Comparison of ENCODE assay signal across 1 fruit fly cellular context in the genomic region with DNA sequence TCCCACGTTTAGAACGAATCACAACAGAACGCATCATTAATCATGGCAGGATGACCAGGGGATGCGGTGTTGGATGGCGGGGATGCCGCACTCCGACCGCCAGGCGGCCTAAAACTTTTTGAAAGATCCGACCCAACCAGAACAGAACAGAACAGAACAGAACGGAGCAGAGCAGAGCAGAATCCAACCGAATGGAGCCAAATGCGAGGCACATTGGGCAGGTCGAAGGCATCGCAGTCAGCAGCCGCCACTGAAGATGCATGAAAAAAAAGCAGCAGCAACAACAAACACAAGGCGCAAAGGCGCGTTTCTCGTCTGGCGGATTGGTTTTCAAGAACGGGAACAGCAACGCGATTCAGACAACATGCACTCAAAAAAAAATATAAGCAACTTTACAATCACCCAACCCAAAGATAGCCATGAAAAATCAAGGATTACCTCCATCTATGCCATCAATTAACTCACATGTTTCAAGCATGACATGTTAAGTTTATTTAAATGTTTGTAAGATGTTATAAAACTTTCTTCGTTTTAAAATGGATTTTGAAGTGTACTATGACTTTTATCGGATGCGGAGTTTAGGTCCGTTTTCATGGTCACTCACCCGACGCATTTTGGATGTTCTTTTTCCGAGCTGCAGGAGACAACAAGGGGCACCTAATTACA.
TF ChIP-seq lines count a peak whose summit lies in the region.

No protein-coding gene starts in this region.

TF ChIP-seq in whole organism, embryonic, 481 proteins besides CTCF, POLR2A, EP300 and RAD21 (continued from another document and continues in another):
- TF ChIP-seq CG10147 (GFP tag; optimal IDR thresholded peaks at IDR 0.05; lab: Kevin White, UChicago) (no peak), maf-S (GFP tag; optimal IDR thresholded peaks at IDR 0.05; lab: Kevin White, UChicago) (peak; percentile 17), CG18262 (tag; optimal IDR thresholded peaks at IDR 0.05; lab: Kevin White, UChicago) (peak; percentile 89), disco-r (GFP tag; optimal IDR thresholded peaks at IDR 0.05; lab: Kevin White, UChicago) (peak; percentile 17), Ets97D (GFP tag; optimal IDR thresholded peaks at IDR 0.05; lab: Kevin White, UChicago) (peak; percentile 27), CG10274 (GFP tag; optimal IDR thresholded peaks at IDR 0.05; lab: Kevin White, UChicago) (no peak), gfzf (GFP tag; optimal IDR thresholded peaks at IDR 0.05; lab: Kevin White, UChicago) (no peak), Sox100B (GFP tag; optimal IDR thresholded peaks at IDR 0.05; lab: Kevin White, UChicago) (peak; percentile 49), Ets65A (GFP tag; lab: Kevin White, UChicago) (peak; percentile 79), CG8359 (GFP tag; optimal IDR thresholded peaks at IDR 0.05; lab: Kevin White, UChicago; ENCODE audit: borderline replicate concordance) (peak; percentile 63), CG10462 (GFP tag; optimal IDR thresholded peaks at IDR 0.05; lab: Kevin White, UChicago) (peak; percentile 51), hth (optimal IDR thresholded peaks at IDR 0.05; lab: Kevin White, UChicago) (no peak), odd (GFP tag; optimal IDR thresholded peaks at IDR 0.05; lab: Kevin White, UChicago) (peak; percentile 33), hbn (GFP tag; IDR thresholded peaks at IDR 0.05; lab: Robert Waterston, UW; ENCODE audit: partially characterized antibody) (no peak), Doc3 (GFP tag; IDR thresholded peaks at IDR 0.05; lab: Robert Waterston, UW; ENCODE audit: partially characterized antibody) (no peak), Gug (GFP tag; IDR thresholded peaks at IDR 0.05; lab: Robert Waterston, UW) (peak; percentile 46; the same call in 1 of the 4 replicates), zfh1 (GFP tag; IDR thresholded peaks at IDR 0.05; lab: Robert Waterston, UW) (peak; percentile 86), MESR4 (GFP tag; optimal IDR thresholded peaks at IDR 0.05; lab: Kevin White, UChicago) (no peak), NK7.1 (GFP tag; optimal IDR thresholded peaks at IDR 0.05; lab: Kevin White, UChicago) (no peak), CG15696 (tag; optimal IDR thresholded peaks at IDR 0.05; lab: Kevin White, UChicago) (peak; percentile 86), gcm (GFP tag; optimal IDR thresholded peaks at IDR 0.05; lab: Kevin White, UChicago) (peak; percentile 52), sens (GFP tag; lab: Kevin White, UChicago) (peak; percentile 98), sima (GFP tag; optimal IDR thresholded peaks at IDR 0.05; lab: Kevin White, UChicago) (no peak), Camta (GFP tag; optimal IDR thresholded peaks at IDR 0.05; lab: Kevin White, UChicago) (peak; percentile 60), Dbx (GFP tag; IDR thresholded peaks at IDR 0.05; lab: Robert Waterston, UW) (no peak), CG14860 (GFP tag; IDR thresholded peaks at IDR 0.05; lab: Robert Waterston, UW; ENCODE audit: partially characterized antibody) (no peak), CG17361 (GFP tag; IDR thresholded peaks at IDR 0.05; lab: Robert Waterston, UW) (peak; percentile 79), BtbVII (GFP tag; optimal IDR thresholded peaks at IDR 0.05; lab: Kevin White, UChicago) (peak; percentile 4), CG12071 (GFP tag; optimal IDR thresholded peaks at IDR 0.05; lab: Kevin White, UChicago) (no peak), Ravus (GFP tag; IDR thresholded peaks at IDR 0.05; lab: Robert Waterston, UW) (no peak), CG30431 (GFP tag; optimal IDR thresholded peaks at IDR 0.05; lab: Kevin White, UChicago) (peak; percentile 63), CG9609 (GFP tag; optimal IDR thresholded peaks at IDR 0.05; lab: Kevin White, UChicago) (peak; percentile 49), CoRest (tag; optimal IDR thresholded peaks at IDR 0.05; lab: Kevin White, UChicago) (peak; percentile 56), CG6854 (GFP tag; optimal IDR thresholded peaks at IDR 0.05; lab: Kevin White, UChicago) (no peak), Antp (GFP tag; optimal IDR thresholded peaks at IDR 0.05; lab: Kevin White, UChicago) (no peak), CG11093 (GFP tag; IDR thresholded peaks at IDR 0.05; lab: Robert Waterston, UW) (no peak), ken (GFP tag; IDR thresholded peaks at IDR 0.05; lab: Robert Waterston, UW) (peak; percentile 50; the same call in 1 of the 3 replicates), CG6254 (GFP tag; optimal IDR thresholded peaks at IDR 0.05; lab: Kevin White, UChicago) (peak; percentile 75), CG4707 (GFP tag; optimal IDR thresholded peaks at IDR 0.05; lab: Kevin White, UChicago) (peak; percentile 25), CG7745 (tag; optimal IDR thresholded peaks at IDR 0.05; lab: Kevin White, UChicago) (no peak), ranshi (GFP tag; IDR thresholded peaks at IDR 0.05; lab: Robert Waterston, UW) (0 out of 2 replicates have a peak, but pooled peaks have one; percentile 28), CG9215 (GFP tag; IDR thresholded peaks at IDR 0.05; lab: Robert Waterston, UW) (no peak), Mrtf (GFP tag; IDR thresholded peaks at IDR 0.05; lab: Robert Waterston, UW) (no peak), CG17912 (GFP tag; optimal IDR thresholded peaks at IDR 0.05; lab: Kevin White, UChicago) (no peak), CG18476 (GFP tag; optimal IDR thresholded peaks at IDR 0.05; lab: Kevin White, UChicago) (peak; percentile 50), ara (GFP tag; IDR thresholded peaks at IDR 0.05; lab: Robert Waterston, UW) (peak; percentile 82), Dip3 (GFP tag; optimal IDR thresholded peaks at IDR 0.05; lab: Kevin White, UChicago) (peak; percentile 7), lilli (GFP tag; optimal IDR thresholded peaks at IDR 0.05; lab: Kevin White, UChicago) (peak; percentile 54), CG7271 (tag; optimal IDR thresholded peaks at IDR 0.05; lab: Kevin White, UChicago) (peak; percentile 46), CG5953 (GFP tag; IDR thresholded peaks at IDR 0.05; lab: Robert Waterston, UW) (0 out of 2 replicates have a peak, but pooled peaks have one; percentile 15), lola (GFP tag; optimal IDR thresholded peaks at IDR 0.05; lab: Kevin White, UChicago) (peak in 1 of 3 experiments; percentile 93), gem (tag; optimal IDR thresholded peaks at IDR 0.05; lab: Kevin White, UChicago) (peak; percentile 85), ftz-f1 (GFP tag; optimal IDR thresholded peaks at IDR 0.05; lab: Kevin White, UChicago) (no peak), eve (GFP tag; optimal IDR thresholded peaks at IDR 0.05; lab: Kevin White, UChicago) (peak in 1 of 2 experiments; percentile 58), CG11504 (tag; optimal IDR thresholded peaks at IDR 0.05; lab: Kevin White, UChicago) (peak; percentile 59), CG12659 (GFP tag; optimal IDR thresholded peaks at IDR 0.05; lab: Kevin White, UChicago) (peak; percentile 4), Fer2 (tag; optimal IDR thresholded peaks at IDR 0.05; lab: Kevin White, UChicago) (no peak), mld (GFP tag; IDR thresholded peaks at IDR 0.05; lab: Robert Waterston, UW; ENCODE audit: partially characterized antibody) (no peak), CG16863 (GFP tag; optimal IDR thresholded peaks at IDR 0.05; lab: Kevin White, UChicago) (peak; percentile 63), gt (GFP tag; IDR thresholded peaks at IDR 0.05; lab: Robert Waterston, UW) (no peak), Fer1 (GFP tag; optimal IDR thresholded peaks at IDR 0.05; lab: Kevin White, UChicago) (no peak), otp (GFP tag; IDR thresholded peaks at IDR 0.05; lab: Robert Waterston, UW) (peak; percentile 80; the same call in 2 of the 3 replicates), Poxn (GFP tag; IDR thresholded peaks at IDR 0.05; lab: Robert Waterston, UW) (no peak), CG17829 (tag; optimal IDR thresholded peaks at IDR 0.05; lab: Kevin White, UChicago) (peak; percentile 89), vfl (GFP tag; optimal IDR thresholded peaks at IDR 0.05; lab: Kevin White, UChicago) (peak; percentile 22), Meics (GFP tag; optimal IDR thresholded peaks at IDR 0.05; lab: Kevin White, UChicago) (peak; percentile 4), schlank (tag; optimal IDR thresholded peaks at IDR 0.05; lab: Kevin White, UChicago) (no peak), CG9437 (GFP tag; optimal IDR thresholded peaks at IDR 0.05; lab: Kevin White, UChicago) (peak; percentile 6), Kr (GFP tag; optimal IDR thresholded peaks at IDR 0.05; lab: Kevin White, UChicago) (no peak), Hey (tag; optimal IDR thresholded peaks at IDR 0.05; lab: Kevin White, UChicago) (no peak), onecut (GFP tag; IDR thresholded peaks at IDR 0.05; lab: Robert Waterston, UW) (peak; percentile 63), CG3163 (GFP tag; optimal IDR thresholded peaks at IDR 0.05; lab: Kevin White, UChicago) (no peak), CG2120 (GFP tag; optimal IDR thresholded peaks at IDR 0.05; lab: Kevin White, UChicago) (no peak), kni (GFP tag; optimal IDR thresholded peaks at IDR 0.05; lab: Kevin White, UChicago) (no peak), lmd (GFP tag; IDR thresholded peaks at IDR 0.05; lab: Robert Waterston, UW) (peak; percentile 63), CG8290 (GFP tag; optimal IDR thresholded peaks at IDR 0.05; lab: Kevin White, UChicago) (peak; percentile 64), CG8290 (tag; optimal IDR thresholded peaks at IDR 0.05; lab: Kevin White, UChicago) (no peak), so (GFP tag; IDR thresholded peaks at IDR 0.05; lab: Robert Waterston, UW) (0 out of 3 replicates have a peak, but pooled peaks have one; percentile 34), sens-2 (GFP tag; IDR thresholded peaks at IDR 0.05; lab: Robert Waterston, UW) (no peak), tx (GFP tag; optimal IDR thresholded peaks at IDR 0.05; lab: Kevin White, UChicago) (peak; percentile 36), CG2875 (GFP tag; optimal IDR thresholded peaks at IDR 0.05; lab: Kevin White, UChicago) (peak; percentile 58), Atf-2 (GFP tag; optimal IDR thresholded peaks at IDR 0.05; lab: Kevin White, UChicago) (peak; percentile 37), Hr39 (optimal IDR thresholded peaks at IDR 0.05; lab: Kevin White, UChicago) (no peak), CG32767 (GFP tag; IDR thresholded peaks at IDR 0.05; lab: Robert Waterston, UW) (no peak), CG5245 (GFP tag; optimal IDR thresholded peaks at IDR 0.05; lab: Kevin White, UChicago) (peak; percentile 60), yki (optimal IDR thresholded peaks at IDR 0.05; lab: Kevin White, UChicago) (no peak), Sry-β (GFP tag; optimal IDR thresholded peaks at IDR 0.05; lab: Kevin White, UChicago) (peak; percentile 24), gce (GFP tag; IDR thresholded peaks at IDR 0.05; lab: Robert Waterston, UW) (no peak), amos (GFP tag; IDR thresholded peaks at IDR 0.05; lab: Robert Waterston, UW; ENCODE audit: partially characterized antibody) (no peak), E2f1 (GFP tag; IDR thresholded peaks at IDR 0.05; lab: Robert Waterston, UW) (peak; percentile 55; the same call in 1 of the 2 replicates), CG31388 (GFP tag; optimal IDR thresholded peaks at IDR 0.05; lab: Kevin White, UChicago) (peak; percentile 13), CG3281 (GFP tag; optimal IDR thresholded peaks at IDR 0.05; lab: Kevin White, UChicago) (no peak), h (optimal IDR thresholded peaks at IDR 0.05; lab: Kevin White, UChicago) (no peak), dpn (GFP tag; optimal IDR thresholded peaks at IDR 0.05; lab: Kevin White, UChicago) (peak; percentile 40 to 62), CG2889 (GFP tag; IDR thresholded peaks at IDR 0.05; lab: Robert Waterston, UW) (no peak), slou (GFP tag; optimal IDR thresholded peaks at IDR 0.05; lab: Kevin White, UChicago) (no peak), Sry-δ (GFP tag; optimal IDR thresholded peaks at IDR 0.05; lab: Kevin White, UChicago) (peak; percentile 1), bbx (GFP tag; IDR thresholded peaks at IDR 0.05; lab: Robert Waterston, UW; ENCODE audit: partially characterized antibody) (no peak), CG10431 (GFP tag; optimal IDR thresholded peaks at IDR 0.05; lab: Kevin White, UChicago) (peak; percentile 7), CG1233 (GFP tag; optimal IDR thresholded peaks at IDR 0.05; lab: Kevin White, UChicago) (peak; percentile 57), NFAT (GFP tag; IDR thresholded peaks at IDR 0.05; lab: Robert Waterston, UW) (no peak), Drgx (GFP tag; IDR thresholded peaks at IDR 0.05; lab: Robert Waterston, UW) (peak; percentile 69), Jarid2 (GFP tag; optimal IDR thresholded peaks at IDR 0.05; lab: Kevin White, UChicago) (no peak), fd64A (GFP tag; optimal IDR thresholded peaks at IDR 0.05; lab: Kevin White, UChicago) (peak; percentile 45), fd102C (GFP tag; optimal IDR thresholded peaks at IDR 0.05; lab: Kevin White, UChicago) (peak; percentile 22), caup (GFP tag; optimal IDR thresholded peaks at IDR 0.05; lab: Kevin White, UChicago; ENCODE audit: severe bottlenecking) (no peak), Nf-YB (GFP tag; optimal IDR thresholded peaks at IDR 0.05; lab: Kevin White, UChicago) (peak; percentile 39), Hmx (GFP tag; optimal IDR thresholded peaks at IDR 0.05; lab: Kevin White, UChicago) (no peak), slbo (GFP tag; IDR thresholded peaks at IDR 0.05; lab: Robert Waterston, UW) (peak; percentile 36), pan (optimal IDR thresholded peaks at IDR 0.05; lab: Kevin White, UChicago) (no peak), pan (GFP tag; optimal IDR thresholded peaks at IDR 0.05 in 1 of 2, IDR thresholded peaks at IDR 0.05 in 1 of 2) (peak in 1 of 2 experiments; percentile 42), YL-1 (GFP tag; optimal IDR thresholded peaks at IDR 0.05; lab: Kevin White, UChicago) (no peak), CG1529 (GFP tag; optimal IDR thresholded peaks at IDR 0.05; lab: Kevin White, UChicago) (peak; percentile 52), CG11696 (GFP tag; IDR thresholded peaks at IDR 0.05; lab: Robert Waterston, UW) (no peak), crc (GFP tag; optimal IDR thresholded peaks at IDR 0.05; lab: Kevin White, UChicago) (peak; percentile 8), psq (GFP tag; optimal IDR thresholded peaks at IDR 0.05; lab: Kevin White, UChicago) (no peak), gcm2 (GFP tag; optimal IDR thresholded peaks at IDR 0.05; lab: Kevin White, UChicago) (no peak), twi (tag; optimal IDR thresholded peaks at IDR 0.05; lab: Kevin White, UChicago) (peak; percentile 68), grau (tag; optimal IDR thresholded peaks at IDR 0.05; lab: Kevin White, UChicago) (peak; percentile 71), luna (GFP tag; optimal IDR thresholded peaks at IDR 0.05; lab: Kevin White, UChicago) (no peak), CG6689 (GFP tag; IDR thresholded peaks at IDR 0.05; lab: Robert Waterston, UW) (peak; percentile 64), chm (GFP tag; IDR thresholded peaks at IDR 0.05; lab: Robert Waterston, UW) (peak; percentile 71; the same call in 1 of the 2 replicates), CG17612 (GFP tag; IDR thresholded peaks at IDR 0.05; lab: Robert Waterston, UW) (no peak), peb (GFP tag; IDR thresholded peaks at IDR 0.05; lab: Robert Waterston, UW) (peak; percentile 42; the same call in 1 of the 2 replicates)
